Fruit fly (Drosophila melanogaster) whole organism, embryonic: ENCODE results near the gene CG14071.

Experiments used
- Abd-B ChIP-seq: fragments of 200-800 bp; sonication (Bioruptor generic); optimal IDR thresholded peaks from 2 replicates; lab custom pipeline; 2018; ENCODE audit warnings: missing biosample characterization, mild to moderate bottlenecking, missing genetic modification characterization, moderate library complexity
- Atf3 ChIP-seq: fragments of 200-800 bp; sonication (Bioruptor generic); optimal IDR thresholded peaks from 3 replicates; lab custom pipeline; 2016; ENCODE audit warnings: missing biosample characterization, missing genetic modification characterization
- Awh ChIP-seq: fragments of 200-800 bp; sonication (Bioruptor generic); IDR thresholded peaks from 2 replicates; pipeline ENCODE4, ENCODE4 v1.3.6; 2022; ENCODE audit warnings: missing biosample characterization, missing genetic modification characterization
- B-H2 ChIP-seq: fragments of 200-800 bp; sonication (Bioruptor generic); optimal IDR thresholded peaks from 2 replicates; lab custom pipeline; 2018; ENCODE audit warnings: missing biosample characterization, mild to moderate bottlenecking, missing genetic modification characterization
- BEAF-32 ChIP-seq: fragments of 200-800 bp; sonication (Bioruptor generic); optimal IDR thresholded peaks from 3 replicates; lab custom pipeline; 2017; ENCODE audit warnings: missing biosample characterization, missing genetic modification characterization, mild to moderate bottlenecking, moderate library complexity, missing genetic modification reagents
- CG10274 ChIP-seq: fragments of 200-800 bp; sonication (Bioruptor generic); optimal IDR thresholded peaks from 3 replicates; lab custom pipeline; 2017; ENCODE audit warnings: missing biosample characterization, mild to moderate bottlenecking, missing genetic modification characterization
- CG10462 ChIP-seq: fragments of 200-800 bp; sonication (Bioruptor generic); optimal IDR thresholded peaks from 2 replicates; lab custom pipeline; 2016; ENCODE audit warnings: missing biosample characterization, missing genetic modification characterization
- CG10543 ChIP-seq: fragments of 200-800 bp; sonication (Bioruptor generic); optimal IDR thresholded peaks from 3 replicates; lab custom pipeline; 2017; ENCODE audit warnings: missing biosample characterization, mild to moderate bottlenecking, missing genetic modification characterization, moderate library complexity
- CG10654 ChIP-seq: fragments of 200-800 bp; sonication (Bioruptor generic); optimal IDR thresholded peaks from 2 replicates; lab custom pipeline; 2016; ENCODE audit warnings: missing biosample characterization, missing genetic modification characterization
- CG12236 ChIP-seq: fragments of 200-800 bp; sonication (Bioruptor generic); optimal IDR thresholded peaks from 2 replicates; lab custom pipeline; 2016; ENCODE audit warnings: missing biosample characterization, missing genetic modification characterization
- CG15269 ChIP-seq: fragments of 200-800 bp; sonication (Bioruptor generic); optimal IDR thresholded peaks from 2 replicates; lab custom pipeline; 2018; ENCODE audit warnings: missing biosample characterization, mild to moderate bottlenecking, missing genetic modification characterization, moderate library complexity
- CG15479 ChIP-seq: fragments of 200-800 bp; sonication (Bioruptor generic); optimal IDR thresholded peaks from 3 replicates; lab custom pipeline; 2019; ENCODE audit warnings: missing biosample characterization, mild to moderate bottlenecking, missing genetic modification characterization, moderate library complexity
- CG16815 ChIP-seq: fragments of 200-800 bp; sonication (Bioruptor generic); optimal IDR thresholded peaks from 3 replicates; lab custom pipeline; 2017; ENCODE audit warnings: missing biosample characterization, mild to moderate bottlenecking, missing genetic modification characterization
- CG16863 ChIP-seq: fragments of 200-800 bp; sonication (Bioruptor generic); optimal IDR thresholded peaks from 3 replicates; lab custom pipeline; 2016; ENCODE audit warnings: missing biosample characterization, missing genetic modification characterization
- CG17568 ChIP-seq: fragments of 200-800 bp; sonication (Bioruptor generic); optimal IDR thresholded peaks from 2 replicates; lab custom pipeline; 2018; ENCODE audit warnings: missing biosample characterization, mild to moderate bottlenecking, missing genetic modification characterization, moderate library complexity
- CG17802 ChIP-seq: fragments of 200-800 bp; sonication (Bioruptor generic); optimal IDR thresholded peaks from 2 replicates; lab custom pipeline; 2018; ENCODE audit warnings: missing biosample characterization, mild to moderate bottlenecking, missing genetic modification characterization, moderate library complexity
- CG18262 ChIP-seq: fragments of 200-800 bp; optimal IDR thresholded peaks from 3 replicates; lab custom pipeline; 2019; ENCODE audit warnings: missing biosample characterization, mild to moderate bottlenecking, missing genetic modification characterization, moderate library complexity
- CG32767 ChIP-seq: fragments of 200-800 bp; sonication (Bioruptor generic); IDR thresholded peaks from 2 replicates; pipeline ENCODE4 v1.3.6; 2022; ENCODE audit warnings: missing biosample characterization, missing genetic modification characterization
- CG3995 ChIP-seq: fragments of 200-800 bp; sonication (Bioruptor generic); optimal IDR thresholded peaks from 3 replicates; lab custom pipeline; 2016; ENCODE audit warnings: missing biosample characterization, missing genetic modification characterization
- CG6654 ChIP-seq: fragments of 200-800 bp; sonication (Bioruptor generic); optimal IDR thresholded peaks from 2 replicates; lab custom pipeline; 2017; ENCODE audit warnings: missing biosample characterization, mild to moderate bottlenecking, missing genetic modification characterization
- CG6683 ChIP-seq: fragments of 200-800 bp; sonication (Bioruptor generic); optimal IDR thresholded peaks from 2 replicates; lab custom pipeline; 2017; ENCODE audit warnings: missing biosample characterization, mild to moderate bottlenecking, missing genetic modification characterization, missing genetic modification reagents
- CG6791 ChIP-seq: fragments of 200-800 bp; sonication (Bioruptor generic); IDR thresholded peaks from 3 replicates; pipeline ENCODE4 v1.3.6; 2022; ENCODE audit warnings: missing biosample characterization, missing genetic modification characterization; ENCODE audit not compliant: partially characterized antibody
- CG7271 ChIP-seq: fragments of 200-800 bp; sonication (Bioruptor generic); optimal IDR thresholded peaks from 2 replicates; lab custom pipeline; 2018; ENCODE audit warnings: missing biosample characterization, mild to moderate bottlenecking, missing genetic modification characterization, moderate library complexity
- CG8281 ChIP-seq: fragments of 200-800 bp; sonication (Bioruptor generic); optimal IDR thresholded peaks from 2 replicates; lab custom pipeline; 2018; ENCODE audit warnings: missing biosample characterization, mild to moderate bottlenecking, missing genetic modification characterization, moderate library complexity
- CG8944 ChIP-seq: fragments of 200-800 bp; sonication (Bioruptor generic); optimal IDR thresholded peaks from 3 replicates; lab custom pipeline; 2016; ENCODE audit warnings: missing biosample characterization, missing genetic modification characterization
- Camta ChIP-seq: fragments of 200-800 bp; sonication (Bioruptor generic); optimal IDR thresholded peaks from 2 replicates; lab custom pipeline; 2016; ENCODE audit warnings: missing biosample characterization, missing genetic modification characterization
- CrebB ChIP-seq: fragments of 200-800 bp; sonication (Bioruptor generic); optimal IDR thresholded peaks from 3 replicates; lab custom pipeline; 2018; ENCODE audit warnings: missing biosample characterization, mild to moderate bottlenecking, missing genetic modification characterization
- MESR4 ChIP-seq: fragments of 200-800 bp; sonication (Bioruptor generic); optimal IDR thresholded peaks from 2 replicates; lab custom pipeline; 2018; ENCODE audit warnings: missing biosample characterization, mild to moderate bottlenecking, missing genetic modification characterization, moderate library complexity
- Meics ChIP-seq: fragments of 200-800 bp; sonication (Bioruptor generic); optimal IDR thresholded peaks from 2 replicates; lab custom pipeline; 2017; ENCODE audit warnings: missing biosample characterization, mild to moderate bottlenecking, missing genetic modification characterization
- Nf-YB ChIP-seq: fragments of 200-800 bp; sonication (Bioruptor generic); optimal IDR thresholded peaks from 3 replicates; lab custom pipeline; 2019; ENCODE audit warnings: missing biosample characterization, mild to moderate bottlenecking, missing genetic modification characterization, moderate library complexity
- Oaz ChIP-seq: fragments of 200-800 bp; sonication (Bioruptor generic); IDR thresholded peaks from 2 replicates; pipeline ENCODE4 v1.3.6; 2022; ENCODE audit warnings: missing biosample characterization, missing genetic modification characterization
- Ravus ChIP-seq: fragments of 200-800 bp; sonication (Bioruptor generic); IDR thresholded peaks from 2 replicates; pipeline ENCODE4 v1.3.6; 2022; ENCODE audit warnings: missing biosample characterization, missing genetic modification characterization
- Ssrp ChIP-seq: fragments of 200-800 bp; sonication (Bioruptor generic); optimal IDR thresholded peaks from 2 replicates; lab custom pipeline; 2018; ENCODE audit warnings: missing biosample characterization, mild to moderate bottlenecking, missing genetic modification characterization, moderate library complexity
- bab2 ChIP-seq: fragments of 200-800 bp; sonication (Bioruptor generic); optimal IDR thresholded peaks from 2 replicates; lab custom pipeline; 2016; ENCODE audit warnings: missing biosample characterization, missing genetic modification characterization
- bbx ChIP-seq: fragments of 200-800 bp; sonication (Bioruptor generic); IDR thresholded peaks from 2 replicates; pipeline ENCODE4 v1.3.6; 2022; ENCODE audit warnings: missing biosample characterization, missing genetic modification characterization; ENCODE audit not compliant: partially characterized antibody
- cas ChIP-seq: fragments of 200-800 bp; sonication (Bioruptor generic); IDR thresholded peaks from 2 replicates; pipeline ENCODE4 v1.3.6; 2022; ENCODE audit warnings: missing biosample characterization, missing genetic modification characterization
- chif ChIP-seq, 2 experiments: fragments of 200-800 bp; sonication (Bioruptor generic); optimal IDR thresholded peaks; 3 replicates each; lab custom pipeline; 2016; ENCODE audit warnings: missing biosample characterization in 2 of 2, missing genetic modification characterization in 2 of 2
- dati ChIP-seq: fragments of 200-800 bp; sonication (Bioruptor generic); IDR thresholded peaks from 2 replicates; pipeline ENCODE4 v1.3.6; 2022; ENCODE audit warnings: missing biosample characterization, missing genetic modification characterization
- dimm ChIP-seq: fragments of 200-800 bp; sonication (Bioruptor generic); IDR thresholded peaks from 2 replicates; pipeline ENCODE4 v1.3.6; 2022; ENCODE audit warnings: missing biosample characterization, missing genetic modification characterization
- emc ChIP-seq: fragments of 200-800 bp; sonication (Bioruptor generic); optimal IDR thresholded peaks from 2 replicates; lab custom pipeline; 2016; ENCODE audit warnings: missing biosample characterization, missing genetic modification characterization
- esg ChIP-seq: fragments of 200-800 bp; sonication (Bioruptor generic); conservative IDR thresholded peaks from 2 replicates; pipeline ENCODE4 v1.3.6; 2022; ENCODE audit warnings: missing biosample characterization, missing genetic modification characterization
- gro ChIP-seq: fragments of 200-800 bp; sonication (Bioruptor generic); optimal IDR thresholded peaks from 2 replicates; lab custom pipeline; 2016; ENCODE audit warnings: missing biosample characterization, missing genetic modification characterization
- klu ChIP-seq: fragments of 200-800 bp; sonication (Bioruptor generic); IDR thresholded peaks from 2 replicates; pipeline ENCODE4 v1.3.6; 2022; ENCODE audit warnings: missing biosample characterization, missing genetic modification characterization
- prd ChIP-seq, 3 experiments: fragments of >200 bp in 2 of 3; fragments of 200-800 bp in 1 of 3; sonication (Bioruptor generic) in 1 of 3; optimal IDR thresholded peaks in 2 of 3; IDR thresholded peaks in 1 of 3; 2 replicates in 2 of 3; 3 replicates in 1 of 3; pipeline versions ENCODE4 v1.3.6 to Lab custom; 2017 to 2022; ENCODE audit warnings: missing biosample characterization in 1 of 3, missing genetic modification characterization in 1 of 3
- salm ChIP-seq: fragments of 200-800 bp; sonication (Bioruptor generic); optimal IDR thresholded peaks from 2 replicates; lab custom pipeline; 2018; ENCODE audit warnings: missing biosample characterization, mild to moderate bottlenecking, missing genetic modification characterization
- sima ChIP-seq: fragments of 200-800 bp; sonication (Bioruptor generic); optimal IDR thresholded peaks from 2 replicates; lab custom pipeline; 2016; ENCODE audit warnings: missing biosample characterization, missing genetic modification characterization
- tio ChIP-seq: fragments of 200-800 bp; sonication (Bioruptor generic); optimal IDR thresholded peaks from 2 replicates; lab custom pipeline; 2017; ENCODE audit warnings: missing biosample characterization, missing genetic modification characterization, inconsistent platforms

Gene CG14071

dm6 chr2L:10858064-10859047 lies 30.4 kb downstream of the CG14071 start, which contains the start of the genes aurB and Stam (continued):
- TF ChIP-seq Ssrp (peak; percentile 64), Nf-YB (peak; percentile 28), Awh (GFP tag; lab: Robert Waterston, UW) (0 out of 2 replicates have a peak, but pooled peaks have one; percentile 36), CG12236 (GFP tag; lab: Kevin White, UChicago) (no peak), BEAF-32 (GFP tag; lab: Kevin White, UChicago) (peak; percentile 7), Camta (no peak), MESR4 (GFP tag; lab: Kevin White, UChicago) (peak; percentile 62), Oaz (GFP tag; lab: Robert Waterston, UW) (no peak), Ravus (GFP tag; lab: Robert Waterston, UW) (no peak), CG32767 (GFP tag; lab: Robert Waterston, UW) (0 out of 2 replicates have a peak, but pooled peaks have one; percentile 43), CG6683 (GFP tag; lab: Kevin White, UChicago) (no peak), emc (GFP tag; lab: Kevin White, UChicago) (no peak), CG17568 (GFP tag; lab: Kevin White, UChicago) (no peak), chif (GFP tag; optimal IDR thresholded peaks at IDR 0.05; lab: Kevin White, UChicago) (no peak), CG8281 (tag; lab: Kevin White, UChicago) (peak; percentile 29), CG16863 (GFP tag; lab: Kevin White, UChicago) (no peak), Meics (GFP tag; lab: Kevin White, UChicago) (peak; percentile 39), sima (no peak), CG8944 (GFP tag; lab: Kevin White, UChicago) (no peak), CG10462 (no peak), CG6791 (no peak), CG16815 (GFP tag; lab: Kevin White, UChicago) (no peak), cas (GFP tag; lab: Robert Waterston, UW) (no peak), prd (optimal IDR thresholded peaks at IDR 0.05; lab: Kevin White, UChicago) (no peak), prd (GFP tag; IDR thresholded peaks at IDR 0.05; lab: Robert Waterston, UW) (peak; percentile 61), CG10274 (GFP tag; lab: Kevin White, UChicago) (no peak), B-H2 (GFP tag; lab: Kevin White, UChicago) (peak; percentile 42), CG15479 (GFP tag; lab: Kevin White, UChicago) (no peak), CG10543 (GFP tag; lab: Kevin White, UChicago) (peak; percentile 45), esg (no peak; the same call in 1 of the 2 replicates), CG7271 (tag; lab: Kevin White, UChicago) (no peak), salm (tag; lab: Kevin White, UChicago) (peak; percentile 37), Atf3 (no peak), bab2 (GFP tag; lab: Kevin White, UChicago) (no peak), CG18262 (tag; lab: Kevin White, UChicago) (peak; percentile 69), Abd-B (GFP tag; lab: Kevin White, UChicago) (peak; percentile 52), CG3995 (GFP tag; lab: Kevin White, UChicago) (peak; percentile 97), klu (GFP tag; lab: Robert Waterston, UW) (no peak), CG6654 (GFP tag; lab: Kevin White, UChicago) (no peak), dati (GFP tag; lab: Robert Waterston, UW) (no peak), CG15269 (peak; percentile 71), gro (GFP tag; lab: Kevin White, UChicago) (no peak), CG17802 (tag; lab: Kevin White, UChicago) (no peak), tio (no peak), CG10654 (GFP tag; lab: Kevin White, UChicago) (peak; percentile 22), dimm (GFP tag; lab: Robert Waterston, UW) (no peak), bbx (no peak), CrebB (tag; lab: Kevin White, UChicago) (no peak)
